Fruit fly (Drosophila melanogaster) ovary, adult (tissue): ENCODE data around the gene GAPsec.
A peak's percentile ranks its signal among the peaks of the same experiment; 100 is the strongest.

Experiments used
- CG17801 ChIP-seq: fragments of 200-800 bp; optimal IDR thresholded peaks from 2 replicates; lab custom pipeline; 2019; ENCODE audit warnings: missing biosample characterization, mild to moderate bottlenecking, missing genetic modification characterization, moderate library complexity; ENCODE audit not compliant: partially characterized antibody

Gene GAPsec

DNA sequence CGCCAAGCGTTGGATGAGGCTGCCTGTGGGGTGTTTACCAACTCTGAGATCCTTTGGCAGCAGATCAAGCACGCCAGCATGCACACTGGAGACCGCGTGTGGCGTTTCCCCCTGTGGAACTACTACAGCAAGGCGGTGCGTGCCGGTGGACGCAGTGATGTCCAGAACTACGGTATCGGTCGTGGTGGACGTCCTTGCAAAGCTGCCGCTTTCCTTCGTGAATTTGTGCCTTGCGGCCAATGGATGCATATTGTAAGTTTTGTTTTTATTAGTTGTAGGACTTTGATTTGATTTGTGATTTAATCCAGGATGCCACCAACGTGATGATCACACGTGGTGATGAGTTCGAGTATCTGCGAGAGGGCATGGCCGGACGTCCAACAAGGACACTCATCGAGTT lies 2.2 kb downstream of the GAPsec start:
- no peak for TF ChIP-seq CG17801 (GFP tag; lab: Kevin White, UChicago)

DNA sequence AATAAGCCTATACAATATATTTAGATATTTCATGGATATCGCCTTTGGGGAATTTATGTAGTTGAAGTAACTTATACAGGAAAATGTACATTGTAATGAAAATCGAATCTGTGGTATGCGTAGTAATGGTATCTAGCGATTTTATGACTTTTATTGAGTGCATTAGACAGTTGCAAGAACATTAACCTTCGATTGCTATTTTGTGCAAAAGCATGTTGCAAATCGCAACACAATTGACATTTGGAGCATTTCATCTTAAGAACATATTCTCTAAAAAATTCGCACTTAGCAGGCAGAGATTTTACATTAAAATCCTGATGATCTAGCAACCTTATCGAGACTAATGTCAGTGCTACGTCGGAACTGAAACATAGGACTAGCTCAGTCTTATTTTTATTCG lies 4.1 kb downstream of the GAPsec start, which contains the start of gene S-Lap2:
Gene S-Lap2, plus strand, starts transcription at position 301 of the 400 bp plus-strand sequence.
- TF ChIP-seq CG17801 (GFP tag; lab: Kevin White, UChicago), result no peak

DNA sequence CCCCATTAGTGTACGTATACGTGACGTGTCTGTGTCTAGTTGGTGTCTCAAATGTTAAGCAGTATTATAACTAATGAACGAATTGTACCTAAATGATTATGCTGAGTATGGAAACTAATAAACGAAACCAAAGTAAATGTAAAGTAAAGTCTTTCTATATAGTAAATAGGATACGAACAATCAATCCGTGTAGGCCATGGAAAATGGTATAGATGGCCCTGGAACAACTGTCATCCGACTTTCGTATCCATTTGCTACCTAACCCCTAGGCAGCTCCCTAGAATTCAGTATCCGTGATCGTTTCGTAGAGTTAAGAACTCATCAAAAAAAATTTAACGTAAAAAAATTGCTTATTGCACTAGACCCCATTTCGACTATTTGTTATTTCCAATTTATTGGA lies 6.8 kb downstream of the GAPsec start, which contains the start of gene S-Lap1:
Gene S-Lap1, plus strand, starts transcription at position 301 of the 400 bp plus-strand sequence.
- no peak for TF ChIP-seq CG17801 (GFP tag; lab: Kevin White, UChicago)

DNA sequence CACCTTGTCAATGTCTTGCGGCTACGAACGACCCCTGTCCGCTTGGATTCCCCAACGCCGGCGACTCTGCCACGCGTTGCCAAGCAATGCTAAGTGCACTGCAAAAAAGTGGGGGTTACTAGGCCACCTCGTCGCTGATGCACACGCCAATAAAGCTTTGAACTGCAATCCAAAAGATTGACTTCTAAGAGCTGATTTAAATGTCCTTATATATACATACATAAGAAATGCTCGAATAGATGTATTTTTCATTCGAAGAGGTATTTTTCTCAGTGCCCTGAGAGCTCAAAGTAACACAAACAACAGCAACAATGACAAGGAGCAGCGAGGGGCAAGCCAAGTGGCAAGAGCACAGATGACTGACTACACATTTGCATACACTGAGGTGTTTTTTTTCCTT lies 16.3 kb downstream of the GAPsec start:
- no peak for TF ChIP-seq CG17801 (GFP tag; lab: Kevin White, UChicago)

DNA sequence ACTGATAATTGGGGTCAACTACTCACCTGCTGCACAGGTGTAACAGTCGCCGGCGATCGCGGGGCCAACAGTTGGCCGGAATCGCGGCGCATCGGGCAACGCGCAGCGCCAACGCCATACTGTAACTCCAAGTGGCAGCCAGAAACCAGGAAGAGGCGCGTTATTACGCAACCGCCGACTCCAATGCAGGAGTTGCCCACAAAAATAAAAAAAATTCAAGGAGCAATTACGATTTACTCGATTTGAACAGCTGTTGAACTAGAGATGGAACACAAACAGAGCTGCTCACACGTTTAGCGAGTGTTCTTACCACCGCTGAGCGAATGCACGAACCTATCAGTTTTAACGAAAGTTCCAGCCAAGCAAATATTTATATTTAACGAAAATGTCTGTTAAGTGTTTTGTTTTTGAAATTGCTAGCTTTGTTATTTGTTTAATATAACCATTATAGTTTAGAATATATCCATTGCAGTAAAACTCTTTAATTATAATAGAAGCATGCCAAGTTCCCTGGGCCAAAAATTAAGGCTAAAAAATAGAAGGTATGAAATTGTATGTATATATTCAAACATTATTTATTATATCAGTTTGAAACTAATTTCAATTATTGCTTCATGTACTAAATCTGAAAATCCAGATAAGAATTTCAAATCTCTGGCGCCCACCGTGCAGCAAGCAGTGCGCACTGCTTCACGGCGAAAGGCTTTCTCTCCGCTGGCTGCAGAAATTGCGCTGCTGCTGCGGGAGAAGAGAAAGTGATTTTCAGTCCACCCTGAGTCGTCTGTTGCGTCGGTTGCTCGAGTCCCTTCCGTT lies 19.6 kb downstream of the GAPsec start, which contains the start of the genes CG5989 and CG6282:
Gene CG5989, minus strand, starts transcription at position 270 of the 813 bp plus-strand sequence.
Gene CG6282, plus strand, starts transcription at position 778 of the 813 bp plus-strand sequence.
- TF ChIP-seq CG17801 (GFP tag; lab: Kevin White, UChicago), result no peak

DNA sequence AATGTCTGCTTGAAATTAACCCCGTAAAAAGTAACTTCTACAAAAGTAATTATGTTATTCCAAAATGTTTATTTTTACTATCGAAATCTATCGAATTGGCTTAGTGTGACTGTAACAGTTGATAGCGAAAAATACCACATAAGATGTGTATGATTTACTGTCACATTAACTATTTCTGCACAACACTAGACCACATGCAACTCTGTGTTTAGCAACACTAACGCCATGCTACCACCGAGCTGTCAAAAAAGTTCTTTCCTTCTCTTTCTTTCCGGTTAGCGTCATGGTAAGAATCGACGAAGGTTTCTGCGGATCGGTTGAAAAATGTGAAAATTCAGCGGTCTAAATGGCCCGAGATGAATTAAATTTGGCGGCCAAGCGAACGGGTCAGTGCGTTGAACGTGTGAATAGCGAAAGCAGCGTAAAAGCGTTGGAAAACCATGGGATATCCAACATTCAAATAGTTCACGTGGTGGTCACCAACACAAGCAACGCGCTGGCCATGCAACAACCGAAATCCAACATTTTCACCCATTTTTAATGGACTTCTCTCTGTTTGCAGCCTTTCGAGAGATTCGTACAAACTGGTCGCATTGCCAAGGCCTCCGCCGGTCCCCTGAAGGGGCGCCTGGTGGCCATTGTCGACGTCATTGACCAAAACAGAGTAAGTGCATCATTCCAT lies 22.8 kb downstream of the GAPsec start, which contains the start of the genes Nelf-E and RpL14:
Gene Nelf-E, minus strand, starts transcription at position 128 of the 682 bp plus-strand sequence.
Gene RpL14, plus strand, starts transcription at position 255 of the 682 bp plus-strand sequence.
- TF ChIP-seq CG17801 (GFP tag; lab: Kevin White, UChicago), result peak; percentile 94

DNA sequence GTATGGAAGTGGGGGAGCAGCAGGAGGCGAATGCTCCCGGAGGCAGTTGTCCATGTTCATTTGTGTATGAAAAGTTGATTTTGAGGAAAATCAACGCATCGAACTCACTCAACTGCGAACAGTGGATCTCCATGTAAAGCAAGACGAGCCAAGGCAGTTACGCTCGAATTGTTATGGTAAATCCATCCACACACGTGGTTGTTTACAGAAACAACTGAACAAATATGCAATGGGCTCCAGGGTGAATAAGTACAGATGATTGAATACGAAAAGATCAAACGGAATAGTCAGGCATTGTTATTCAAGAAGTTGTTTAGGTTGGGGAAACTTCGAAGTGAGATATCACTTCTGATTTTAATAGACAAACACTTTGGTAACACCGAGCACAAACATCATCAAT lies 39.6 kb downstream of the GAPsec start:
- no peak for TF ChIP-seq CG17801 (GFP tag; lab: Kevin White, UChicago)

DNA sequence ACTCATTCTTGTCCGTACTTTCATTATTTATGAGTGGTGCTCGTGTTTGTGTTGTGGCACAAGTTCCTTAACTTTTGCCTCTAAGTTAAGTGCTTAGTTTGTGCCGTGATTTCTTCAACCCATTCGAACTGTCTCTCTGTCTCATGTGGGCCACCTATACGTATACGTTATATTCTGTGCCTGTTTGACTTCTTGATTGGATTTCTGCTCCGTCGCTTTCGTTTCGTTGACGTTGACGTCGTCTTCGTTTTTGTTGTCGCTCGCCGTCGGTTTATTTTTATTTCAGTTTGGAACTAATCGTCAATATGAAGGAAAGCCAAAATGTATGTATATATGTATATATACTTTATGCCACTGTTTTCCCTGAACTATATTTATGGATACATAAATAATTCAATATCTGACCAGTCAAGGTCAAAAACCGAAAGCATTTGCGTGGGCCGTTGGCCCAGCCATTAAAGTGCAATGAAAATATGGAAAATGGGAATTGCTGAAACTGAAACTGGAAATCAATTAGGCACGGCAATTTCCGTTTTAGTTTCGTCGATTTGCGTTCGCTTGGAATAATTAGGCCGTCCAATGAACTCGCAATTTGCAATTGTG lies 41.5 kb downstream of the GAPsec start:
- no peak for TF ChIP-seq CG17801 (GFP tag; lab: Kevin White, UChicago)

DNA sequence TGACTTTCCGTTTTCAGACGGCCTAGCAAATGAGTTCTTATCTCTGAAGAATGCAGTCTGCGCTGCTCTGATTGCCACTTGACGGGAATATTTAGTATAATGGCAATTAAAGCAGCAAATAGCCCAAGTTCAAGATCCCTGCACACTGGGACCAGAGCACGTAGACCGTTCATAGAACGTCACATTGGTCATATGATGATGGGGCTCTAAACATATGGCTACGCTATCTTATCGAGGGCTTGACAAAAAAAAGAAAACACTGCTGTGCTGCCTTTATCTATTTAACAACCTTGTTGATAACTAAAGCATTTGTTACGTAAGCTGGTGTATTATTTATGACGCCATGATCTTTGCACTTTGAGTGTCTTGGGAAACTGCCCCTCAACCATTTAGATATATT lies 42.9 kb downstream of the GAPsec start:
- no peak for TF ChIP-seq CG17801 (GFP tag; lab: Kevin White, UChicago)

DNA sequence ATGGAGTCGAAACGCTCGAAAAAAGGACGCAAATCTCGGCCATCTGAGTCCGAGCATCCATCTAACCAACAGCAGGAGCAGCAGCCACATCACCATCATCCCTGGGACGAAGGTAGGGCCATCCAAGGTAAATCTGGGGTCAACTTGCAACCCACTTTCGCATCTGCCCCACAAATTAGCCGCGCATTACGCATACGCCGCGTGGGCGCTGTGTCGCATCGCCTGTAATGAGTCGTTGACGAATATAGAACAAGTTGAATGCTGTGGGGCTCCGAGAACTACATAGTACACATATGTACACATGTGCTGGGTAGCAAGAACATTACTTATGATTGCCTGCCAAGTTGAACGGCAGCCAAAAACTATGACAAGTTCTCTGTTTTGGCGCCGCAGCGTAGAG lies 44.2 kb downstream of the GAPsec start:
- TF ChIP-seq CG17801 (GFP tag; lab: Kevin White, UChicago), result no peak

DNA sequence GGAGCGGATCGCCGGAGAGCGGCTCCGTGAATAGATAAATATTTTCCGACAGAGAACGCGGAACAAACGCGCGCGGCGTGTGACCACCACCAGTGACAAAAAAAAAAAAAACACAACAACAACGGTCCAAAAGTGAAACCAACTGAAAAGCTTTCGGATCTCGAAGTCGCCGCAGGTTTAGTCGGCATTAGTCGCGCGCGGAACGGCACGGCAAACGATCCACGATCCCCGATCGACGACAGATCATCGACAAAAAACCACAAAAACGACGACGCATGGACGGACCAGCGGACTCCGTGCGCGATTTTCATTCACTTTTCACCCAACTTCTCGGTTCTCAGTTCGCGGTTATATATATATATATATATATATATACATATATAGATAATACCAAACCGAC lies 45.2 kb downstream of the GAPsec start:
- no peak for TF ChIP-seq CG17801 (GFP tag; lab: Kevin White, UChicago)

DNA sequence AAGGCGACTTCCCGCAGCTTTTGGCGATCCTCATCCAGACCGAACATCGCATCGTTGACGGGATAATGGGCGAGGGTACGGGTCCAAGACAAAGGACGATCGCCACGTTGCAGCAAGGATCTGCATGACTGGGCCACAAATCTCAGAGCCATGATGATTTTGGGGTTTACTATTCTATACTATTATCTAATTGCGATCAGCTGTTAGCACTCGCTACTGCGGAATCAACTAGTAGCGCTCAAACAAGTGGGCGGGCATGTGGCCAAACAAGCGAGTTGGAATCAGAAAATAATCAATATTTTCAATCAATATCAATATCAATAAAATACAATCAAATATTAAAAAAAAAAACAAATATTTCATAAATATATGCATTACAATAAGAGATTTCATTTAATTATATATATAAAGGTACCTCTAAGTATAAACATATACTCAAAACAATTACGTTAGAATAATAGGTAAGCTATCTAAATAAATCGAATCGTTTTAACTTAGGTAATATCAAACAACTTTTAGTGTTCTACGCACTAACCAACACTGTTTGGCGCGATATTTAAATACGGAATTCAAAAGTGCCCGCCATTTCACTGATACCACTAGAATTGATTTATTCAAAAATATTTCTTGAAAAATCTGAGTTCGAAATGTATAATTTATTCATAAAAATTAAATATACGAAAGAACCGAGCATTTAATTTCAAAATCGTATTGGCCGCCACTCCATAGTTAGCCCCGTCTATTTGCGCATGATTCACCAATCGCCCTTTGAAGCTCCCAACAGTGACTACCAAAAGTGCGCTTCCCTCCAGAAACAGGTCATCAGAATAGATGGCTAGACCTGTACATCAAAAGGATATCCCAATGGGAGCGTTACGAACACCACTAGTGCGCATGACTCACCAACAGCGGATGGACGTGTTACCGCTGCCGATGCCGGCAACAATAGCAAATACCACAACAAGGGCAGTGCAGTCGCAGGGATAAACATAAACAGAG lies 47.6 kb downstream of the GAPsec start, which contains the start of the genes CG6638 and CG43078:
Gene CG6638, minus strand, starts transcription at position 235 of the 999 bp plus-strand sequence.
Gene CG43078, plus strand, starts transcription at position 965 of the 999 bp plus-strand sequence.
- no peak for TF ChIP-seq CG17801 (GFP tag; lab: Kevin White, UChicago)
